Worm (Caenorhabditis elegans): Measurements from ENCODE around the gene srt-30.

DNA sequence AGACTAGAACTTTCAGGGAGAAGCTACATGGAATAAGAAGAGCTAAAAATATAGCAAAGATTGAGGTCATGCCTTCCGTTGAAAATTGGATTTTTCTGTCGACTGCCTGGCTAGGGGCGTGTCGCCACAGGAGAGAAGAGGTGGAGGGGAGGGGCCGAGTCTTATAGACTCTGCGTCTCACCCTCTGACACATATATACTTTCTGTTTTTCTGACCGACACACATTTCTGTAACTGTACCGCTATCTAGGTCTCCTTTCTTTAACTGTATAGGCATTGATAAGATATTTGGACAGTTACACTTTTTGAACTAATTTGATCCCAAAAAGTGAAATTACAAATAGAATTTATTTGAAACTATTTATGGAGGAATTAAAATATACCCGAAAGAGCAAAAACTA, 41.2 kb upstream of the srt-30 start:
- no peak for TF ChIP-seq med-1 (GFP tag; optimal IDR thresholded peaks at IDR 0.05; ENCODE audit: insufficient read depth)
- no peak for TF ChIP-seq flt-1 (GFP tag; IDR thresholded peaks at IDR 0.05)
